Fruit fly (Drosophila melanogaster) whole organism, embryonic: ENCODE results near the gene CG2712.

ENCODE experiments used
- ATbp ChIP-seq: fragments of 200-800 bp; sonication (Bioruptor generic); optimal IDR thresholded peaks from 2 replicates; lab custom pipeline; 2017; ENCODE audit warnings: missing biosample characterization, mild to moderate bottlenecking, missing genetic modification characterization, missing genetic modification reagents
- BEAF-32 ChIP-seq: fragments of 200-800 bp; sonication (Bioruptor generic); optimal IDR thresholded peaks from 3 replicates; lab custom pipeline; 2017; ENCODE audit warnings: missing biosample characterization, missing genetic modification characterization, mild to moderate bottlenecking, moderate library complexity, missing genetic modification reagents
- Bgb ChIP-seq: fragments of 200-800 bp; sonication (Bioruptor generic); IDR thresholded peaks from 2 replicates; pipeline ENCODE4 v1.3.6; 2022; ENCODE audit warnings: missing biosample characterization, missing genetic modification characterization; ENCODE audit not compliant: partially characterized antibody
- CG10654 ChIP-seq: fragments of 200-800 bp; sonication (Bioruptor generic); optimal IDR thresholded peaks from 2 replicates; lab custom pipeline; 2016; ENCODE audit warnings: missing biosample characterization, missing genetic modification characterization
- CG13287 ChIP-seq: fragments of 200-800 bp; sonication (Bioruptor generic); IDR thresholded peaks from 2 replicates; pipeline ENCODE4 v1.3.6; 2022; ENCODE audit warnings: missing biosample characterization, missing genetic modification characterization; ENCODE audit not compliant: partially characterized antibody
- CG14710 ChIP-seq: fragments of 200-800 bp; sonication (Bioruptor generic); optimal IDR thresholded peaks from 3 replicates; lab custom pipeline; 2019; ENCODE audit warnings: missing biosample characterization, mild to moderate bottlenecking, missing genetic modification characterization, moderate library complexity
- CG14860 ChIP-seq: fragments of 200-800 bp; sonication (Bioruptor generic); IDR thresholded peaks from 3 replicates; pipeline ENCODE4 v1.3.6; 2022; ENCODE audit warnings: missing biosample characterization, missing genetic modification characterization; ENCODE audit not compliant: partially characterized antibody
- CG16813 ChIP-seq: fragments of 200-800 bp; sonication (Bioruptor generic); IDR thresholded peaks from 3 replicates; pipeline ENCODE4 v1.3.6; 2022; ENCODE audit warnings: missing biosample characterization, missing genetic modification characterization; ENCODE audit not compliant: partially characterized antibody
- CG18262 ChIP-seq: fragments of 200-800 bp; optimal IDR thresholded peaks from 3 replicates; lab custom pipeline; 2019; ENCODE audit warnings: missing biosample characterization, mild to moderate bottlenecking, missing genetic modification characterization, moderate library complexity
- CG2120 ChIP-seq: fragments of 200-800 bp; sonication (Bioruptor generic); optimal IDR thresholded peaks from 3 replicates; lab custom pipeline; 2016; ENCODE audit warnings: missing biosample characterization, missing genetic modification characterization
- CG2129 ChIP-seq: fragments of 200-800 bp; sonication (Bioruptor generic); IDR thresholded peaks from 2 replicates; pipeline ENCODE4 v1.3.6; 2022; ENCODE audit warnings: missing biosample characterization, missing genetic modification characterization; ENCODE audit not compliant: partially characterized antibody
- CG2712 ChIP-seq: fragments of 200-800 bp; optimal IDR thresholded peaks from 3 replicates; lab custom pipeline; 2019; ENCODE audit warnings: missing biosample characterization, mild to moderate bottlenecking, missing genetic modification characterization, moderate library complexity
- CG34224 ChIP-seq: fragments of 200-800 bp; sonication (Bioruptor generic); IDR thresholded peaks from 3 replicates; pipeline ENCODE4 v1.3.6; 2022; ENCODE audit warnings: missing biosample characterization, missing genetic modification characterization; ENCODE audit not compliant: partially characterized antibody
- CG4854 ChIP-seq: fragments of 200-800 bp; sonication (Bioruptor generic); optimal IDR thresholded peaks from 2 replicates; lab custom pipeline; 2016; ENCODE audit warnings: missing biosample characterization, missing genetic modification characterization, inconsistent platforms
- CG6765 ChIP-seq: fragments of 200-800 bp; sonication (Bioruptor generic); optimal IDR thresholded peaks from 3 replicates; lab custom pipeline; 2017; ENCODE audit warnings: missing biosample characterization, mild to moderate bottlenecking, missing genetic modification characterization
- CG6791 ChIP-seq: fragments of 200-800 bp; sonication (Bioruptor generic); IDR thresholded peaks from 3 replicates; pipeline ENCODE4 v1.3.6; 2022; ENCODE audit warnings: missing biosample characterization, missing genetic modification characterization; ENCODE audit not compliant: partially characterized antibody
- CG7963 ChIP-seq: fragments of 200-800 bp; sonication (Bioruptor generic); IDR thresholded peaks from 3 replicates; pipeline ENCODE4 v1.3.6; 2022; ENCODE audit warnings: missing biosample characterization, missing genetic modification characterization; ENCODE audit not compliant: partially characterized antibody
- CG8765 ChIP-seq: fragments of 200-800 bp; sonication (Bioruptor generic); IDR thresholded peaks from 2 replicates; pipeline ENCODE4 v1.3.6; 2022; ENCODE audit warnings: missing biosample characterization, missing genetic modification characterization
- CG9437 ChIP-seq: fragments of 200-800 bp; sonication (Bioruptor generic); optimal IDR thresholded peaks from 2 replicates; lab custom pipeline; 2018; ENCODE audit warnings: missing biosample characterization, mild to moderate bottlenecking, missing genetic modification characterization
- CG9797 ChIP-seq: fragments of 200-800 bp; sonication (Bioruptor generic); optimal IDR thresholded peaks from 3 replicates; lab custom pipeline; 2018; ENCODE audit warnings: missing biosample characterization, mild to moderate bottlenecking, missing genetic modification characterization
- Dll ChIP-seq: fragments of 200-800 bp; sonication (Bioruptor generic); IDR thresholded peaks from 4 replicates; pipeline ENCODE4 v1.3.6; 2022; ENCODE audit warnings: missing biosample characterization, missing genetic modification characterization; ENCODE audit not compliant: partially characterized antibody
- Doc3 ChIP-seq: fragments of 200-800 bp; sonication (Bioruptor generic); IDR thresholded peaks from 3 replicates; pipeline ENCODE4 v1.3.6; 2022; ENCODE audit warnings: missing biosample characterization, missing genetic modification characterization; ENCODE audit not compliant: partially characterized antibody
- E2f2 ChIP-seq: fragments of 200-800 bp; sonication (Bioruptor generic); IDR thresholded peaks from 2 replicates; pipeline ENCODE4 v1.3.6; 2022; ENCODE audit warnings: missing biosample characterization, missing genetic modification characterization
- MBD-R2 ChIP-seq: fragments of 200-800 bp; sonication (Bioruptor generic); IDR thresholded peaks from 2 replicates; pipeline ENCODE4 v1.3.6; 2022; ENCODE audit warnings: missing biosample characterization, missing genetic modification characterization
- NK7.1 ChIP-seq: fragments of 200-800 bp; sonication (Bioruptor generic); optimal IDR thresholded peaks from 3 replicates; lab custom pipeline; 2016; ENCODE audit warnings: missing biosample characterization, missing genetic modification characterization
- Opbp ChIP-seq: fragments of 200-800 bp; sonication (Bioruptor generic); IDR thresholded peaks from 3 replicates; pipeline ENCODE4 v1.3.6; 2022; ENCODE audit warnings: missing biosample characterization, missing genetic modification characterization; ENCODE audit not compliant: partially characterized antibody
- Pdp1 ChIP-seq, 2 experiments: fragments of 200-800 bp; sonication (Bioruptor generic); optimal IDR thresholded peaks; 3 replicates each; lab custom pipeline; 2016; ENCODE audit warnings: missing biosample characterization in 2 of 2, missing genetic modification characterization in 2 of 2, mild to moderate bottlenecking in 1 of 2, moderate library complexity in 1 of 2
- Rx ChIP-seq: fragments of 200-800 bp; sonication (Bioruptor generic); IDR thresholded peaks from 2 replicates; pipeline ENCODE4 v1.3.6; 2022; ENCODE audit warnings: missing biosample characterization, missing genetic modification characterization
- Sin3A ChIP-seq: fragments of >200 bp; optimal IDR thresholded peaks from 2 replicates; lab custom pipeline; 2018
- Sry-δ ChIP-seq: fragments of 200-800 bp; sonication (Bioruptor generic); optimal IDR thresholded peaks from 2 replicates; lab custom pipeline; 2016; ENCODE audit warnings: missing biosample characterization, missing genetic modification characterization
- ab ChIP-seq: fragments of 200-800 bp; sonication (Bioruptor generic); optimal IDR thresholded peaks from 2 replicates; lab custom pipeline; 2016; ENCODE audit warnings: missing biosample characterization, missing genetic modification characterization
- amos ChIP-seq: fragments of 200-800 bp; sonication (Bioruptor generic); IDR thresholded peaks from 2 replicates; pipeline ENCODE4 v1.3.6; 2022; ENCODE audit warnings: missing biosample characterization, missing genetic modification characterization; ENCODE audit not compliant: partially characterized antibody
- bowl ChIP-seq: fragments of 200-800 bp; sonication (Bioruptor generic); IDR thresholded peaks from 2 replicates; pipeline ENCODE4 v1.3.6; 2022; ENCODE audit warnings: missing biosample characterization, missing genetic modification characterization
- cwo ChIP-seq: fragments of 200-800 bp; sonication (Bioruptor generic); optimal IDR thresholded peaks from 3 replicates; lab custom pipeline; 2017; ENCODE audit warnings: missing biosample characterization, missing genetic modification characterization, mild to moderate bottlenecking, moderate library complexity, missing genetic modification reagents
- h ChIP-seq: fragments of >200 bp; optimal IDR thresholded peaks from 2 replicates; lab custom pipeline; 2017
- hb ChIP-seq: fragments of 200-800 bp; sonication (Bioruptor generic); IDR thresholded peaks from 3 replicates; pipeline ENCODE4 v1.3.6; 2022; ENCODE audit warnings: missing biosample characterization, missing genetic modification characterization; ENCODE audit not compliant: partially characterized antibody
- hth ChIP-seq: fragments of >200 bp; optimal IDR thresholded peaks from 2 replicates; lab custom pipeline; 2017; ENCODE audit warnings: inconsistent platforms
- inv ChIP-seq: fragments of 200-800 bp; sonication (Bioruptor generic); IDR thresholded peaks from 2 replicates; pipeline ENCODE4 v1.3.6; 2022; ENCODE audit warnings: missing biosample characterization, missing genetic modification characterization; ENCODE audit not compliant: partially characterized antibody
- kni ChIP-seq: fragments of 200-800 bp; sonication (Bioruptor generic); optimal IDR thresholded peaks from 3 replicates; lab custom pipeline; 2017; ENCODE audit warnings: mild to moderate bottlenecking, missing biosample characterization, missing genetic modification reagents, missing genetic modification characterization
- knrl ChIP-seq: fragments of 200-800 bp; sonication (Bioruptor generic); IDR thresholded peaks from 3 replicates; pipeline ENCODE4 v1.3.6; 2022; ENCODE audit warnings: missing biosample characterization, missing genetic modification characterization; ENCODE audit not compliant: partially characterized antibody
- nerfin-2 ChIP-seq: fragments of 200-800 bp; sonication (Bioruptor generic); IDR thresholded peaks from 2 replicates; pipeline ENCODE4 v1.3.6; 2022; ENCODE audit warnings: missing biosample characterization, missing genetic modification characterization; ENCODE audit not compliant: partially characterized antibody
- sob ChIP-seq: fragments of 200-800 bp; sonication (Bioruptor generic); IDR thresholded peaks from 2 replicates; pipeline ENCODE4 v1.3.6; 2022; ENCODE audit warnings: missing biosample characterization, missing genetic modification characterization
- tna ChIP-seq: fragments of 200-800 bp; sonication (Bioruptor generic); IDR thresholded peaks from 2 replicates; pipeline ENCODE4 v1.3.6; 2022; ENCODE audit warnings: missing biosample characterization, missing genetic modification characterization; ENCODE audit not compliant: partially characterized antibody
- unc-4 ChIP-seq: fragments of 200-800 bp; sonication (Bioruptor generic); IDR thresholded peaks from 2 replicates; pipeline ENCODE4 v1.3.6; 2022; ENCODE audit warnings: missing biosample characterization, missing genetic modification characterization; ENCODE audit not compliant: partially characterized antibody
- vfl ChIP-seq: fragments of 200-800 bp; sonication (Bioruptor generic); optimal IDR thresholded peaks from 2 replicates; lab custom pipeline; 2016; ENCODE audit warnings: missing biosample characterization, missing genetic modification characterization
- vnd ChIP-seq: fragments of 200-800 bp; sonication (Bioruptor generic); IDR thresholded peaks from 3 replicates; pipeline ENCODE4 v1.3.6; 2022; ENCODE audit warnings: missing biosample characterization, missing genetic modification characterization; ENCODE audit not compliant: partially characterized antibody
- zen2 ChIP-seq: fragments of 200-800 bp; sonication (Bioruptor generic); IDR thresholded peaks from 3 replicates; pipeline ENCODE4 v1.3.6; 2022; ENCODE audit warnings: missing biosample characterization, missing genetic modification characterization; ENCODE audit not compliant: partially characterized antibody

The CG2712 gene

dm6 chrX:2698064-2698894 lies 34.0 kb upstream of the CG2712 start, which contains the start of the genes Spg7 and Lint-O (continued):
- TF ChIP-seq Opbp (peak; percentile 84), amos (GFP tag; lab: Robert Waterston, UW) (peak; percentile 76), CG13287 (GFP tag; lab: Robert Waterston, UW) (peak; percentile 77), CG2120 (no peak), Dll (GFP tag; lab: Robert Waterston, UW) (peak; percentile 74; the same call in 3 of the 4 replicates), Sry-δ (GFP tag; lab: Kevin White, UChicago) (peak; percentile 62), CG6791 (peak; percentile 82), CG34224 (GFP tag; lab: Robert Waterston, UW) (peak; percentile 83), hth (no peak), CG18262 (tag; lab: Kevin White, UChicago) (no peak), hb (GFP tag; lab: Robert Waterston, UW) (peak; percentile 66; the same call in 2 of the 3 replicates), Bgb (GFP tag; lab: Robert Waterston, UW) (peak; percentile 75), bowl (no peak), CG16813 (GFP tag; lab: Robert Waterston, UW) (peak; percentile 74), CG14860 (GFP tag; lab: Robert Waterston, UW) (peak; percentile 36; the same call in 2 of the 3 replicates), vfl (GFP tag; lab: Kevin White, UChicago) (no peak), cwo (GFP tag; lab: Kevin White, UChicago) (no peak), Doc3 (GFP tag; lab: Robert Waterston, UW) (peak; percentile 50; the same call in 2 of the 3 replicates), CG14710 (peak; percentile 32), E2f2 (GFP tag; lab: Robert Waterston, UW) (peak; percentile 69), Sin3A (lab: Kevin White, UChicago) (peak; percentile 5), MBD-R2 (GFP tag; lab: Robert Waterston, UW) (peak; percentile 57; the same call in 1 of the 2 replicates), inv (GFP tag; lab: Robert Waterston, UW) (peak; percentile 53), nerfin-2 (GFP tag; lab: Robert Waterston, UW) (peak; percentile 69), zen2 (GFP tag; lab: Robert Waterston, UW) (peak; percentile 59), CG7963 (GFP tag; lab: Robert Waterston, UW) (peak; percentile 74), BEAF-32 (GFP tag; lab: Kevin White, UChicago) (peak; percentile 78), knrl (peak; percentile 65; the same call in 2 of the 3 replicates), CG9437 (GFP tag; lab: Kevin White, UChicago) (peak; percentile 63), tna (GFP tag; lab: Robert Waterston, UW) (peak; percentile 70), unc-4 (GFP tag; lab: Robert Waterston, UW) (peak; percentile 65), h (lab: Kevin White, UChicago) (no peak), vnd (GFP tag; lab: Robert Waterston, UW) (peak; percentile 73), CG6765 (GFP tag; lab: Kevin White, UChicago) (no peak), CG2129 (GFP tag; lab: Robert Waterston, UW) (peak; percentile 23; the same call in 1 of the 2 replicates), CG8765 (GFP tag; lab: Robert Waterston, UW) (no peak)

dm6 chrX:2703693-2704092 lies 28.6 kb upstream of the CG2712 start, which contains the start of gene Ugalt:
Gene Ugalt, minus strand, starts transcription at chrX:2703852.
- TF ChIP-seq Pdp1 (GFP tag; optimal IDR thresholded peaks at IDR 0.05; lab: Kevin White, UChicago) (peak; percentile 100), NK7.1 (GFP tag; lab: Kevin White, UChicago) (peak; percentile 100), CG10654 (GFP tag; lab: Kevin White, UChicago) (peak; percentile 100), Rx (GFP tag; lab: Robert Waterston, UW) (peak; percentile 100), CG2712 (tag; lab: Kevin White, UChicago) (peak; percentile 100), kni (peak; percentile 100), ATbp (peak; percentile 100), ab (peak; percentile 100), CG4854 (GFP tag; lab: Kevin White, UChicago) (peak; percentile 100), CG9797 (peak; percentile 96), sob (peak; percentile 100)
